Worm (Caenorhabditis elegans): ENCODE measurements around the gene srxa-13.

ce11 chrV:13891489-13891888 is 38.1 kb upstream of the srxa-13 start:
- TF ChIP-seq nhr-11 (tag; optimal IDR thresholded peaks at IDR 0.05) (no peak), nhr-28 (tag; optimal IDR thresholded peaks at IDR 0.05) (no peak), unc-39 (tag; optimal IDR thresholded peaks at IDR 0.05) (no peak), skn-1 (tag; optimal IDR thresholded peaks at IDR 0.05) (no peak), sea-2 (GFP tag; optimal IDR thresholded peaks at IDR 0.05) (no peak), nfya-1 (tag; optimal IDR thresholded peaks at IDR 0.05; ENCODE audit: insufficient read depth) (no peak), lin-39 (tag; optimal IDR thresholded peaks at IDR 0.05) (no peak), unc-62 (GFP tag; optimal IDR thresholded peaks at IDR 0.05) (no peak), ceh-16 (tag; optimal IDR thresholded peaks at IDR 0.05) (no peak), tbx-2 (tag; optimal IDR thresholded peaks at IDR 0.05) (no peak), aly-2 (tag; optimal IDR thresholded peaks at IDR 0.05) (no peak), jun-1 (tag; optimal IDR thresholded peaks at IDR 0.05) (no peak), nhr-237 (tag; optimal IDR thresholded peaks at IDR 0.05) (no peak)

Measured in whole organism, L3 larva.